Fruit fly (Drosophila melanogaster): ENCODE data around the gene CG6761.

Gene CG6761

DNA sequence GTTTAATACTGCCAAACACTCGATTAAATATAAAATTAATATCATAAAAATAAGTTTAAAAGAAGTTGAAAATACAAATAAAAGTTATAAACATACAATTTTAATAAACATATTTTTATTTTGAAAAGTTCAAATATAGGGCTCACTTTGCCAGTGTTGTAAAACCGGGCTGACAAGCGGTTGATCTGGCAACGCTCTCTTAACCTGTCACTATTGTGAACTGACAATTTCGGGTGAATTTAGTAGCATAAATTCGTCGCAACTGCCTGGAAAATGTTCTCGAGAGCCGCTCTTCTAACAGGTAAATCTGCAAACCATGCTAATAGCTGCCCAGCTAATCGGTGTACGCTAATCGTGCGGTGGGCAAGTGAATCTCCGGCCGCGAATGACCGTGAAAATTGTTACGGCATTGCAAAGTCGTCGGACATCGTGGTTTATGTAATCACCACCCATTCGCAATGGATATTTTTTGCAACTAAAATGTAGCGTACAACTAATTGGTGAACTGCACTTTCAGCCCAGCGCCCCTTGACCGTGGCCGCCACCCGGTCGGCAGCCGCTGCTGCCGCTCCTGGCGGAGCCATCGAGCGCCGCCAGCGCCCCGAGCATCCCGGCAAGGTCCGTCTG, 26.5 kb upstream of the CG6761 start, which contains the start of gene ATPsynB (continued):
- no peak for TF ChIP-seq E2f1 (GFP tag; IDR thresholded peaks at IDR 0.05)
- TF ChIP-seq CG2712 (tag; optimal IDR thresholded peaks at IDR 0.05): peak; percentile 100
- TF ChIP-seq MESR4 (GFP tag; optimal IDR thresholded peaks at IDR 0.05): peak; percentile 97
- TF ChIP-seq CG30020 (tag; optimal IDR thresholded peaks at IDR 0.05): no peak
- TF ChIP-seq C15 (GFP tag; IDR thresholded peaks at IDR 0.05): no peak
- TF ChIP-seq hbn (GFP tag; IDR thresholded peaks at IDR 0.05; ENCODE audit: partially characterized antibody): no peak
- TF ChIP-seq onecut (GFP tag; IDR thresholded peaks at IDR 0.05): no peak; the same call in 1 of the 2 replicates
- TF ChIP-seq CG14014 (GFP tag; IDR thresholded peaks at IDR 0.05): no peak
- TF ChIP-seq mirr (GFP tag; optimal IDR thresholded peaks at IDR 0.05): no peak
- TF ChIP-seq trem (tag; optimal IDR thresholded peaks at IDR 0.05): peak; percentile 57
- TF ChIP-seq unpg (GFP tag; optimal IDR thresholded peaks at IDR 0.05): no peak
- TF ChIP-seq CG31365 (tag; optimal IDR thresholded peaks at IDR 0.05): no peak
- TF ChIP-seq CG2120 (GFP tag; optimal IDR thresholded peaks at IDR 0.05): peak; percentile 47
- no peak for TF ChIP-seq sc (optimal IDR thresholded peaks at IDR 0.05)
- no peak for TF ChIP-seq sc (GFP tag; optimal IDR thresholded peaks at IDR 0.05)
- TF ChIP-seq CG17186 (GFP tag; optimal IDR thresholded peaks at IDR 0.05): peak; percentile 51
- no peak for TF ChIP-seq CG32532 (GFP tag; IDR thresholded peaks at IDR 0.05)
- TF ChIP-seq CG4820 (GFP tag; optimal IDR thresholded peaks at IDR 0.05): no peak
- TF ChIP-seq grau (tag; optimal IDR thresholded peaks at IDR 0.05): no peak
- peak; percentile 93 for TF ChIP-seq stwl (tag; optimal IDR thresholded peaks at IDR 0.05)
- peak; percentile 37 for TF ChIP-seq Xbp1 (GFP tag; optimal IDR thresholded peaks at IDR 0.05)
- TF ChIP-seq CG17802 (tag; optimal IDR thresholded peaks at IDR 0.05): no peak
- peak; percentile 70 for TF ChIP-seq bigmax (GFP tag; optimal IDR thresholded peaks at IDR 0.05)
- TF ChIP-seq ranshi (GFP tag; IDR thresholded peaks at IDR 0.05): no peak
- TF ChIP-seq fru (optimal IDR thresholded peaks at IDR 0.05): no peak
- no peak for TF ChIP-seq tup (GFP tag; optimal IDR thresholded peaks at IDR 0.05)
- TF ChIP-seq Ets97D (GFP tag; optimal IDR thresholded peaks at IDR 0.05): peak; percentile 65
- TF ChIP-seq CG16863 (GFP tag; optimal IDR thresholded peaks at IDR 0.05): no peak
- no peak for TF ChIP-seq CG3281 (GFP tag; optimal IDR thresholded peaks at IDR 0.05)
- no peak for TF ChIP-seq lov (optimal IDR thresholded peaks at IDR 0.05)
- no peak for TF ChIP-seq lov (GFP tag; IDR thresholded peaks at IDR 0.05)
- TF ChIP-seq Dip3 (GFP tag; optimal IDR thresholded peaks at IDR 0.05): no peak
- peak; percentile 95 for TF ChIP-seq Dp (GFP tag; optimal IDR thresholded peaks at IDR 0.05)
- TF ChIP-seq ato (GFP tag; IDR thresholded peaks at IDR 0.05; ENCODE audit: partially characterized antibody): no peak
- 0 out of 2 replicates have a peak, but pooled peaks have one; percentile 9 for TF ChIP-seq CG1024 (GFP tag; IDR thresholded peaks at IDR 0.05)
- peak; percentile 55 for TF ChIP-seq CG9932 (GFP tag; IDR thresholded peaks at IDR 0.05)
- no peak for TF ChIP-seq CG13424 (tag; optimal IDR thresholded peaks at IDR 0.05)
- no peak for TF ChIP-seq dmrt99B (tag; optimal IDR thresholded peaks at IDR 0.05)
- no peak for TF ChIP-seq CG10979 (tag; optimal IDR thresholded peaks at IDR 0.05)
- no peak for TF ChIP-seq Spps (tag; optimal IDR thresholded peaks at IDR 0.05)
- peak; percentile 35 for TF ChIP-seq CG12391 (tag; optimal IDR thresholded peaks at IDR 0.05)
- no peak for TF ChIP-seq CG9609 (GFP tag; optimal IDR thresholded peaks at IDR 0.05)
- peak; percentile 39 for TF ChIP-seq CG17829 (tag; optimal IDR thresholded peaks at IDR 0.05)
- peak; percentile 30 for TF ChIP-seq Ets65A (GFP tag)
- peak; percentile 31; the same call in 1 of the 3 replicates for TF ChIP-seq CG17361 (GFP tag; IDR thresholded peaks at IDR 0.05)
- no peak for TF ChIP-seq CG6765 (GFP tag; optimal IDR thresholded peaks at IDR 0.05)
- TF ChIP-seq al (GFP tag; IDR thresholded peaks at IDR 0.05): peak; percentile 16; the same call in 1 of the 2 replicates
- TF ChIP-seq CG8359 (GFP tag; optimal IDR thresholded peaks at IDR 0.05; ENCODE audit: borderline replicate concordance): no peak
- no peak for TF ChIP-seq p53 (GFP tag; optimal IDR thresholded peaks at IDR 0.05)
- TF ChIP-seq pzg (GFP tag; optimal IDR thresholded peaks at IDR 0.05): peak; percentile 87
- TF ChIP-seq NC2β (GFP tag; optimal IDR thresholded peaks at IDR 0.05): peak; percentile 17
